Fruit fly (Drosophila melanogaster) whole organism, prepupa: ENCODE results near the gene CG9119.
A peak's percentile ranks its signal among the peaks of the same experiment; 100 is the strongest.

ENCODE experiments used
- Blimp-1 ChIP-seq: fragments of 200-800 bp; sonication (Bioruptor generic); optimal IDR thresholded peaks from 3 replicates; lab custom pipeline; 2017; ENCODE audit warnings: missing biosample characterization, missing genetic modification characterization, mild to moderate bottlenecking, moderate library complexity, missing genetic modification reagents
- CG10631 ChIP-seq: fragments of 200-800 bp; sonication (Bioruptor generic); optimal IDR thresholded peaks from 2 replicates; lab custom pipeline; 2016; ENCODE audit warnings: missing biosample characterization, missing genetic modification characterization
- CG10669 ChIP-seq: fragments of 200-800 bp; sonication (Bioruptor generic); optimal IDR thresholded peaks from 3 replicates; lab custom pipeline; 2018; ENCODE audit warnings: missing biosample characterization, mild to moderate bottlenecking, missing genetic modification characterization, moderate library complexity
- CG11294 ChIP-seq: fragments of 200-800 bp; sonication (Bioruptor generic); IDR thresholded peaks from 2 replicates; pipeline ENCODE4 v1.3.6; 2022; ENCODE audit warnings: missing biosample characterization, missing genetic modification characterization
- CG11762 ChIP-seq: fragments of 200-800 bp; sonication (Bioruptor generic); optimal IDR thresholded peaks from 3 replicates; lab custom pipeline; 2016; ENCODE audit warnings: missing biosample characterization, missing genetic modification characterization; ENCODE audit not compliant: insufficient read depth
- CG11902 ChIP-seq: fragments of 200-800 bp; sonication (Bioruptor generic); optimal IDR thresholded peaks from 3 replicates; lab custom pipeline; 2016; ENCODE audit warnings: missing biosample characterization, missing genetic modification characterization
- CG1621 ChIP-seq: fragments of 200-800 bp; sonication (Bioruptor generic); optimal IDR thresholded peaks from 3 replicates; lab custom pipeline; 2018; ENCODE audit warnings: missing biosample characterization, mild to moderate bottlenecking, missing genetic modification characterization
- CG3919 ChIP-seq: fragments of 200-800 bp; sonication (Bioruptor generic); optimal IDR thresholded peaks from 3 replicates; lab custom pipeline; 2016; ENCODE audit warnings: missing biosample characterization, missing genetic modification characterization
- CG4318 ChIP-seq: fragments of 200-800 bp; sonication (Bioruptor generic); optimal IDR thresholded peaks from 3 replicates; lab custom pipeline; 2017; ENCODE audit warnings: missing biosample characterization, mild to moderate bottlenecking, missing genetic modification characterization
- CG6808 ChIP-seq: fragments of 200-800 bp; sonication (Bioruptor generic); optimal IDR thresholded peaks from 3 replicates; lab custom pipeline; 2017; ENCODE audit warnings: missing biosample characterization, missing genetic modification characterization, mild to moderate bottlenecking, moderate library complexity, missing genetic modification reagents
- CG6854 ChIP-seq: fragments of 200-800 bp; sonication (Bioruptor generic); optimal IDR thresholded peaks from 2 replicates; lab custom pipeline; 2017; ENCODE audit warnings: missing biosample characterization, mild to moderate bottlenecking, missing genetic modification characterization
- CG7368 ChIP-seq: fragments of 200-800 bp; sonication (Bioruptor generic); optimal IDR thresholded peaks from 3 replicates; lab custom pipeline; 2016; ENCODE audit warnings: missing biosample characterization, missing genetic modification characterization
- CG8632 ChIP-seq: fragments of 200-800 bp; sonication (Bioruptor generic); optimal IDR thresholded peaks from 3 replicates; lab custom pipeline; 2016; ENCODE audit warnings: missing biosample characterization, missing genetic modification characterization
- CG9139 ChIP-seq: fragments of 200-800 bp; sonication (Bioruptor generic); optimal IDR thresholded peaks from 3 replicates; lab custom pipeline; 2017; ENCODE audit warnings: missing biosample characterization, mild to moderate bottlenecking, missing genetic modification characterization
- Eip75B ChIP-seq: fragments of 200-800 bp; sonication (Bioruptor generic); optimal IDR thresholded peaks from 3 replicates; lab custom pipeline; 2016; ENCODE audit warnings: missing biosample characterization, missing genetic modification characterization
- Eip78C ChIP-seq: fragments of 200-800 bp; sonication (Bioruptor generic); peaks from one replicate; lab custom pipeline; 2016; ENCODE audit warnings: missing biosample characterization, missing genetic modification characterization
- Eip93F ChIP-seq: fragments of 200-800 bp; sonication (Bioruptor generic); optimal IDR thresholded peaks from 2 replicates; lab custom pipeline; 2016; ENCODE audit warnings: missing biosample characterization, mild to moderate bottlenecking, missing genetic modification characterization
- Ets96B ChIP-seq: fragments of 200-800 bp; optimal IDR thresholded peaks from 2 replicates; lab custom pipeline; 2019; ENCODE audit warnings: missing biosample characterization, mild to moderate bottlenecking, missing genetic modification characterization, moderate library complexity
- Hr38 ChIP-seq: sonication (Bioruptor generic); optimal IDR thresholded peaks from 2 replicates; lab custom pipeline; 2016; ENCODE audit warnings: missing biosample characterization, missing genetic modification characterization
- Hr4 ChIP-seq: fragments of 200-800 bp; sonication (Bioruptor generic); optimal IDR thresholded peaks from 3 replicates; lab custom pipeline; 2016; ENCODE audit warnings: missing biosample characterization, missing genetic modification characterization
- Lpt ChIP-seq: fragments of 200-800 bp; sonication (Bioruptor generic); optimal IDR thresholded peaks from 3 replicates; lab custom pipeline; 2016; ENCODE audit warnings: missing biosample characterization, missing genetic modification characterization
- Met ChIP-seq: fragments of 200-800 bp; sonication (Bioruptor generic); optimal IDR thresholded peaks from 3 replicates; lab custom pipeline; 2016; ENCODE audit warnings: missing biosample characterization, missing genetic modification characterization
- OdsH ChIP-seq: fragments of 200-800 bp; sonication (Bioruptor generic); optimal IDR thresholded peaks from 3 replicates; lab custom pipeline; 2016; ENCODE audit warnings: missing biosample characterization, missing genetic modification characterization
- Smox ChIP-seq: fragments of 200-800 bp; sonication (Bioruptor generic); optimal IDR thresholded peaks from 3 replicates; lab custom pipeline; 2016; ENCODE audit warnings: missing biosample characterization, missing genetic modification characterization
- achi ChIP-seq: fragments of 200-800 bp; sonication (Bioruptor generic); optimal IDR thresholded peaks from 3 replicates; lab custom pipeline; 2016; ENCODE audit warnings: missing biosample characterization, missing genetic modification characterization
- acj6 ChIP-seq: fragments of 200-800 bp; sonication (Bioruptor generic); optimal IDR thresholded peaks from 3 replicates; lab custom pipeline; 2016; ENCODE audit warnings: missing biosample characterization, missing genetic modification characterization
- cyc ChIP-seq: fragments of 200-800 bp; sonication (Bioruptor generic); optimal IDR thresholded peaks from 3 replicates; lab custom pipeline; 2016; ENCODE audit warnings: missing biosample characterization, missing genetic modification characterization
- dsx ChIP-seq: fragments of 200-800 bp; optimal IDR thresholded peaks from 3 replicates; lab custom pipeline; 2019; ENCODE audit warnings: missing biosample characterization, mild to moderate bottlenecking, missing genetic modification characterization, moderate library complexity; ENCODE audit not compliant: poor library complexity, severe bottlenecking
- eg ChIP-seq: fragments of 200-800 bp; sonication (Bioruptor generic); IDR thresholded peaks from 3 replicates; pipeline ENCODE4 v1.3.6; 2022; ENCODE audit warnings: missing biosample characterization, missing genetic modification characterization
- esn ChIP-seq: fragments of 200-800 bp; sonication (Bioruptor generic); optimal IDR thresholded peaks from 2 replicates; lab custom pipeline; 2016; ENCODE audit warnings: missing biosample characterization, mild to moderate bottlenecking, missing genetic modification characterization, moderate library complexity
- fd59A ChIP-seq: fragments of 200-800 bp; sonication (Bioruptor generic); optimal IDR thresholded peaks from 2 replicates; lab custom pipeline; 2017; ENCODE audit warnings: missing biosample characterization, mild to moderate bottlenecking, missing genetic modification characterization, missing genetic modification reagents
- fkh ChIP-seq: fragments of 200-800 bp; sonication (Bioruptor generic); optimal IDR thresholded peaks from 3 replicates; lab custom pipeline; 2017; ENCODE audit warnings: missing biosample characterization, mild to moderate bottlenecking, missing genetic modification characterization, moderate library complexity
- lz ChIP-seq: fragments of 200-800 bp; sonication (Bioruptor generic); optimal IDR thresholded peaks from 3 replicates; lab custom pipeline; 2016; ENCODE audit warnings: missing biosample characterization, missing genetic modification characterization
- net ChIP-seq: fragments of 200-800 bp; sonication (Bioruptor generic); optimal IDR thresholded peaks from 3 replicates; lab custom pipeline; 2016; ENCODE audit warnings: missing biosample characterization, missing genetic modification characterization
- pdm3 ChIP-seq: fragments of 200-800 bp; sonication (Bioruptor generic); optimal IDR thresholded peaks from 3 replicates; lab custom pipeline; 2016; ENCODE audit warnings: missing biosample characterization, missing genetic modification characterization
- spab ChIP-seq: fragments of 200-800 bp; sonication (Bioruptor generic); optimal IDR thresholded peaks from 2 replicates; lab custom pipeline; 2017; ENCODE audit warnings: missing biosample characterization, mild to moderate bottlenecking, missing genetic modification characterization, missing genetic modification reagents
- ss ChIP-seq, 2 experiments: fragments of 200-800 bp; sonication (Bioruptor generic); optimal IDR thresholded peaks; 2 replicates in 1 of 2; 3 replicates in 1 of 2; lab custom pipeline; 2017 to 2018; ENCODE audit warnings: mild to moderate bottlenecking in 2 of 2, missing biosample characterization in 2 of 2, missing genetic modification characterization in 2 of 2, moderate library complexity in 1 of 2
- svp ChIP-seq: fragments of 200-800 bp; sonication (Bioruptor generic); peaks from one replicate; lab custom pipeline; 2016; ENCODE audit warnings: missing biosample characterization, missing genetic modification characterization
- topi ChIP-seq: fragments of 200-800 bp; sonication (Bioruptor generic); optimal IDR thresholded peaks from 3 replicates; lab custom pipeline; 2016; ENCODE audit warnings: missing biosample characterization, missing genetic modification characterization
- vri ChIP-seq: fragments of 200-800 bp; sonication (Bioruptor generic); optimal IDR thresholded peaks from 3 replicates; lab custom pipeline; 2016; ENCODE audit warnings: missing biosample characterization, mild to moderate bottlenecking, missing genetic modification characterization

Gene CG9119

dm6 chr3L:1170611-1171010 lies 34.0 kb downstream of the CG9119 start:
- TF ChIP-seq Blimp-1 (no peak), CG8632 (GFP tag; lab: Kevin White, UChicago) (no peak), Ets96B (no peak), CG10631 (no peak), fd59A (GFP tag; lab: Kevin White, UChicago) (no peak), CG11294 (GFP tag; lab: Robert Waterston, UW) (no peak), CG3919 (GFP tag; lab: Kevin White, UChicago) (no peak), Eip93F (GFP tag; lab: Kevin White, UChicago) (no peak)
- TF ChIP-seq, all 60 proteins: peak for 0

dm6 chr3L:1169617-1170016 lies 35.0 kb downstream of the CG9119 start:
- TF ChIP-seq Eip75B (no peak), Blimp-1 (no peak), Met (no peak), vri (GFP tag; lab: Kevin White, UChicago) (peak; percentile 31), fkh (GFP tag; lab: Kevin White, UChicago) (peak; percentile 11), net (GFP tag; lab: Kevin White, UChicago) (no peak), CG1621 (tag; lab: Kevin White, UChicago) (no peak), CG4318 (no peak), svp (peak; percentile 61), CG6854 (GFP tag; lab: Kevin White, UChicago) (no peak), CG8632 (GFP tag; lab: Kevin White, UChicago) (no peak), Lpt (GFP tag; lab: Kevin White, UChicago) (no peak), Ets96B (no peak), Hr4 (GFP tag; lab: Kevin White, UChicago) (no peak), CG6808 (GFP tag; lab: Kevin White, UChicago) (no peak), ss (GFP tag; optimal IDR thresholded peaks at IDR 0.05; lab: Kevin White, UChicago) (no peak)

dm6 chr3L:1168445-1168844 lies 36.1 kb downstream of the CG9119 start:
- no peak for TF ChIP-seq Lpt (GFP tag; lab: Kevin White, UChicago)
- peak; percentile 48 for TF ChIP-seq Eip78C (GFP tag; lab: Kevin White, UChicago)
- no peak for TF ChIP-seq achi
- no peak for TF ChIP-seq CG11762 (GFP tag; lab: Kevin White, UChicago)
- peak; percentile 15 for TF ChIP-seq svp
- TF ChIP-seq Hr4 (GFP tag; lab: Kevin White, UChicago): no peak
- TF ChIP-seq CG7368 (GFP tag; lab: Kevin White, UChicago): no peak
- TF ChIP-seq Hr38 (GFP tag; lab: Kevin White, UChicago): no peak
- no peak for TF ChIP-seq CG10631
- no peak for TF ChIP-seq pdm3 (GFP tag; lab: Kevin White, UChicago)
- TF ChIP-seq lz (GFP tag; lab: Kevin White, UChicago): no peak
- TF ChIP-seq dsx: peak; percentile 64
- no peak for TF ChIP-seq acj6 (GFP tag; lab: Kevin White, UChicago)
- no peak for TF ChIP-seq spab
- no peak for TF ChIP-seq OdsH (GFP tag; lab: Kevin White, UChicago)
- no peak for TF ChIP-seq Smox (GFP tag; lab: Kevin White, UChicago)
- peak; percentile 52 for TF ChIP-seq fkh (GFP tag; lab: Kevin White, UChicago)
- TF ChIP-seq CG3919 (GFP tag; lab: Kevin White, UChicago): no peak

dm6 chr3L:1166945-1167913 lies 37.4 kb downstream of the CG9119 start:
- TF ChIP-seq CG10669 (peak; percentile 43), Hr4 (GFP tag; lab: Kevin White, UChicago) (no peak), Met (peak; percentile 47), esn (GFP tag; lab: Kevin White, UChicago) (peak; percentile 51), eg (GFP tag; lab: Robert Waterston, UW) (0 out of 3 replicates have a peak, but pooled peaks have one; percentile 13), Eip93F (GFP tag; lab: Kevin White, UChicago) (no peak), achi (peak; percentile 45), spab (peak; percentile 27), CG1621 (tag; lab: Kevin White, UChicago) (no peak), Ets96B (peak; percentile 50), CG6808 (GFP tag; lab: Kevin White, UChicago) (peak; percentile 15), cyc (GFP tag; lab: Kevin White, UChicago) (peak; percentile 34), net (GFP tag; lab: Kevin White, UChicago) (peak; percentile 13), Eip75B (peak; percentile 71), CG8632 (GFP tag; lab: Kevin White, UChicago) (peak; percentile 15), CG9139 (GFP tag; lab: Kevin White, UChicago) (no peak), fkh (GFP tag; lab: Kevin White, UChicago) (peak; percentile 70), OdsH (GFP tag; lab: Kevin White, UChicago) (peak; percentile 27), lz (GFP tag; lab: Kevin White, UChicago) (peak; percentile 25), topi (GFP tag; lab: Kevin White, UChicago) (peak; percentile 45), CG6854 (GFP tag; lab: Kevin White, UChicago) (no peak), fd59A (GFP tag; lab: Kevin White, UChicago) (peak; percentile 22), CG11902 (peak; percentile 3)
